Worm (Caenorhabditis elegans) whole organism, L3 larva: ENCODE measurements around the gene svh-1.

ENCODE experiments used
- aly-2 ChIP-seq: fragments of 150-350 bp; optimal IDR thresholded peaks from 2 replicates; lab custom pipeline; 2014; ENCODE audit warnings: missing biosample characterization, missing genetic modification characterization
- ceh-82 ChIP-seq: fragments of 150-350 bp; optimal IDR thresholded peaks from 2 replicates; lab custom pipeline; 2014; ENCODE audit warnings: missing biosample characterization, missing genetic modification characterization
- elt-3 ChIP-seq, 3 experiments: fragments of 150-350 bp in 1 of 3; sonication (generic microtip) in 2 of 3; optimal IDR thresholded peaks; 2 replicates in 2 of 3; 4 replicates in 1 of 3; lab custom pipeline; 2014 to 2017; ENCODE audit warnings: missing biosample characterization in 3 of 3, missing genetic modification characterization in 3 of 3
- nhr-12 ChIP-seq: fragments of 150-350 bp; optimal IDR thresholded peaks from 2 replicates; lab custom pipeline; 2014; ENCODE audit warnings: missing biosample characterization, missing genetic modification characterization
- unc-62 ChIP-seq: fragments of 150-350 bp; sonication (generic microtip); optimal IDR thresholded peaks from 4 replicates; lab custom pipeline; 2014; ENCODE audit warnings: missing biosample characterization, missing genetic modification reagents, missing genetic modification characterization
- ztf-11 ChIP-seq: fragments of 150-350 bp; optimal IDR thresholded peaks from 2 replicates; lab custom pipeline; 2014; ENCODE audit warnings: missing biosample characterization, missing genetic modification characterization

DNA sequence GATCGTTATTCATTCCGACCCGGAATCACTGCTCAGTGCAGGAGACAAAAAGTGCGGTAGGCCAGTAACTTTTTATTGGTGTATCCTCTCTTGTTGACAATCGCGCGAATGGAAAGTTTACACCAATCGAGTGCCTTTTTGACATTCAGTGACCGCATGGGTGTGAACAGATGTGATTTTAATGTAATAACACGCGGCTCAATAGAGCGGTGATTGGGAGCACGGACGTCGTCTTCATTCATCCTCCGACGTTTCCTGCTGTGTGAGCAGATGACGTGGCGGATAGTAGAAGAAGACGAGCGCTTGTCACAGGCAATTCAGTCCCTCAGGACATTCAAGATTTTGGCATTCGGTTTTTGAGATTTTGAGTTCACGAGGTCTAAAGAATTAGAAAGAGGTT lies 23.8 kb upstream of the svh-1 start:
- TF ChIP-seq ztf-11 (tag; lab: Kevin White, UChicago) (no peak), ceh-82 (tag; lab: Kevin White, UChicago) (no peak), nhr-12 (no peak), aly-2 (tag; lab: Kevin White, UChicago) (no peak), elt-3 (tag; optimal IDR thresholded peaks at IDR 0.05; lab: Kevin White, UChicago) (no peak), unc-62 (GFP tag; lab: Kevin White, UChicago) (no peak)
